Worm (Caenorhabditis elegans) whole organism, L1 larva: Measurements from ENCODE around the gene srz-56.
A peak's percentile ranks its signal among the peaks of the same experiment; 100 is the strongest.

Source experiments
- C16A3.4 ChIP-seq: fragments of 150-350 bp; optimal IDR thresholded peaks from 2 replicates; lab custom pipeline; 2014; ENCODE audit warnings: missing biosample characterization, missing genetic modification characterization
- alr-1 ChIP-seq: fragments of 200-800 bp; sonication (Bioruptor generic); optimal IDR thresholded peaks from 2 replicates; lab custom pipeline; 2018; ENCODE audit warnings: borderline replicate concordance, mild to moderate bottlenecking, missing genetic modification characterization, missing compliant biosample characterization
- blmp-1 ChIP-seq: fragments of 150-350 bp; optimal IDR thresholded peaks from 2 replicates; lab custom pipeline; 2014; ENCODE audit warnings: missing biosample characterization, missing genetic modification characterization
- ceh-8 ChIP-seq: fragments of 200-800 bp; sonication (Bioruptor generic); optimal IDR thresholded peaks from 2 replicates; lab custom pipeline; 2018; ENCODE audit warnings: mild to moderate bottlenecking, missing genetic modification characterization, moderate library complexity, missing compliant biosample characterization
- ceh-82 ChIP-seq, 3 experiments: fragments of 150-350 bp in 1 of 3; sonication (generic microtip) in 2 of 3; optimal IDR thresholded peaks; 2 replicates each; lab custom pipeline; 2014 to 2017; ENCODE audit warnings: missing biosample characterization in 3 of 3, missing genetic modification characterization in 3 of 3
- efl-1 ChIP-seq, 4 experiments: fragments of 150-350 bp; optimal IDR thresholded peaks in 3 of 4; peaks in 1 of 4; 1 replicate in 1 of 4; 2 replicates in 3 of 4; lab custom pipeline; 2014; ENCODE audit warnings: missing biosample characterization in 2 of 4, missing genetic modification characterization in 2 of 4, missing genetic modification reagents in 2 of 4
- efl-3 ChIP-seq: fragments of 200-800 bp; sonication (Bioruptor generic); optimal IDR thresholded peaks from 2 replicates; lab custom pipeline; 2018; ENCODE audit warnings: mild to moderate bottlenecking, missing genetic modification characterization, missing compliant biosample characterization
- egl-27 ChIP-seq, 2 experiments: fragments of 150-350 bp in 1 of 2; sonication (generic microtip); optimal IDR thresholded peaks; 3 replicates each; lab custom pipeline; 2017 to 2018; ENCODE audit warnings: missing biosample characterization in 2 of 2, missing genetic modification characterization in 2 of 2, missing genetic modification reagents in 2 of 2
- elt-2 ChIP-seq: sonication (generic microtip); optimal IDR thresholded peaks from 2 replicates; lab custom pipeline; 2016; ENCODE audit warnings: missing genetic modification characterization, mild to moderate bottlenecking, inconsistent platforms, missing compliant biosample characterization, missing genetic modification reagents
- elt-3 ChIP-seq, 6 experiments: fragments of 150-350 bp in 1 of 6; sonication (generic microtip); optimal IDR thresholded peaks; 2 replicates each; lab custom pipeline; 2017 to 2018; ENCODE audit warnings: missing biosample characterization in 6 of 6, missing genetic modification characterization in 6 of 6, inconsistent platforms in 1 of 6
- fkh-10 ChIP-seq: sonication (generic microtip); optimal IDR thresholded peaks from 2 replicates; lab custom pipeline; 2017; ENCODE audit warnings: missing biosample characterization, missing genetic modification reagents, missing genetic modification characterization
- fos-1 ChIP-seq: fragments of 150-350 bp; optimal IDR thresholded peaks from 2 replicates; lab custom pipeline; 2014; ENCODE audit warnings: missing biosample characterization, missing genetic modification characterization
- grh-1 ChIP-seq: fragments of 200-800 bp; sonication (Bioruptor generic); IDR thresholded peaks from 2 replicates; pipeline ENCODE4 v1.3.6; 2022; ENCODE audit warnings: missing genetic modification reagents, missing genetic modification characterization, missing compliant biosample characterization
- hlh-4 ChIP-seq: sonication (generic microtip); optimal IDR thresholded peaks from 2 replicates; lab custom pipeline; 2016; ENCODE audit warnings: mild to moderate bottlenecking, missing genetic modification characterization, missing compliant biosample characterization
- lin-13 ChIP-seq: fragments of 150-350 bp; optimal IDR thresholded peaks from 2 replicates; lab custom pipeline; 2014; ENCODE audit warnings: missing biosample characterization, missing genetic modification reagents, missing genetic modification characterization
- lin-14 ChIP-seq: fragments of 200-800 bp; sonication (Bioruptor generic); optimal IDR thresholded peaks from 2 replicates; lab custom pipeline; 2018; ENCODE audit warnings: mild to moderate bottlenecking, missing genetic modification characterization, moderate library complexity, missing compliant biosample characterization
- lin-35 ChIP-seq, 2 experiments: fragments of 150-350 bp; optimal IDR thresholded peaks; 2 replicates each; lab custom pipeline; 2014; ENCODE audit warnings: missing biosample characterization in 2 of 2, missing genetic modification characterization in 2 of 2, missing genetic modification reagents in 2 of 2
- mab-9 ChIP-seq: fragments of 200-800 bp; sonication (Bioruptor generic); IDR thresholded peaks from 2 replicates; pipeline ENCODE4 v1.3.6; 2022; ENCODE audit warnings: missing genetic modification reagents, missing genetic modification characterization, missing compliant biosample characterization
- mdl-1 ChIP-seq, 2 experiments: fragments of 150-350 bp; optimal IDR thresholded peaks; 2 replicates each; lab custom pipeline; 2014 to 2017; ENCODE audit warnings: missing biosample characterization in 2 of 2, missing genetic modification characterization in 2 of 2, inconsistent platforms in 1 of 2
- nhr-19 ChIP-seq: fragments of 200-800 bp; sonication (Bioruptor generic); conservative IDR thresholded peaks from 2 replicates; pipeline ENCODE4 v1.3.6; 2022; ENCODE audit warnings: missing genetic modification characterization, missing compliant biosample characterization
- nhr-237 ChIP-seq: fragments of 150-350 bp; optimal IDR thresholded peaks from 2 replicates; lab custom pipeline; 2014; ENCODE audit warnings: missing biosample characterization, missing genetic modification characterization
- nhr-47 ChIP-seq: sonication (generic microtip); optimal IDR thresholded peaks from 2 replicates; lab custom pipeline; 2016; ENCODE audit warnings: mild to moderate bottlenecking, missing genetic modification characterization, moderate library complexity, missing compliant biosample characterization
- nhr-71 ChIP-seq: sonication (generic microtip); optimal IDR thresholded peaks from 2 replicates; lab custom pipeline; 2016; ENCODE audit warnings: mild to moderate bottlenecking, missing genetic modification characterization, moderate library complexity, missing compliant biosample characterization
- nhr-84 ChIP-seq: sonication (generic microtip); optimal IDR thresholded peaks from 2 replicates; lab custom pipeline; 2017; ENCODE audit warnings: missing biosample characterization, missing genetic modification characterization
- nhr-90 ChIP-seq: sonication (generic microtip); optimal IDR thresholded peaks from 2 replicates; lab custom pipeline; 2016; ENCODE audit warnings: mild to moderate bottlenecking, missing genetic modification characterization, missing compliant biosample characterization; ENCODE audit not compliant: poor library complexity
- pax-3 ChIP-seq: fragments of 200-800 bp; sonication (Bioruptor generic); optimal IDR thresholded peaks from 2 replicates; lab custom pipeline; 2018; ENCODE audit warnings: mild to moderate bottlenecking, missing genetic modification characterization, moderate library complexity, missing compliant biosample characterization
- pqm-1 ChIP-seq: sonication (generic microtip); optimal IDR thresholded peaks from 3 replicates; lab custom pipeline; 2017; ENCODE audit warnings: missing biosample characterization, missing genetic modification characterization
- skn-1 ChIP-seq: fragments of 150-350 bp; optimal IDR thresholded peaks from 2 replicates; lab custom pipeline; 2014; ENCODE audit warnings: missing biosample characterization, missing genetic modification characterization
- snpc-4 ChIP-seq: fragments of 150-350 bp; optimal IDR thresholded peaks from 2 replicates; lab custom pipeline; 2014; ENCODE audit warnings: missing biosample characterization, missing genetic modification characterization
- sox-4 ChIP-seq: sonication (generic microtip); optimal IDR thresholded peaks from 2 replicates; lab custom pipeline; 2016; ENCODE audit warnings: missing genetic modification characterization, missing compliant biosample characterization
- sup-37 ChIP-seq: fragments of 200-800 bp; sonication (Bioruptor generic); optimal IDR thresholded peaks from 2 replicates; lab custom pipeline; 2018; ENCODE audit warnings: mild to moderate bottlenecking, missing genetic modification characterization, missing compliant biosample characterization
- unc-62 ChIP-seq: fragments of 150-350 bp; optimal IDR thresholded peaks from 2 replicates; lab custom pipeline; 2014; ENCODE audit warnings: missing biosample characterization, missing genetic modification reagents, missing genetic modification characterization
- unc-98 ChIP-seq: fragments of 200-800 bp; sonication (Bioruptor generic); IDR thresholded peaks from 2 replicates; pipeline ENCODE4 v1.3.6; 2022; ENCODE audit warnings: missing genetic modification characterization, missing compliant biosample characterization
- xbp-1 ChIP-seq: sonication (generic microtip); optimal IDR thresholded peaks from 2 replicates; lab custom pipeline; 2016; ENCODE audit warnings: missing genetic modification characterization, missing compliant biosample characterization
- zag-1 ChIP-seq: fragments of 150-350 bp; optimal IDR thresholded peaks from 2 replicates; lab custom pipeline; 2014; ENCODE audit warnings: missing biosample characterization, missing genetic modification characterization

srz-56 gene

DNA sequence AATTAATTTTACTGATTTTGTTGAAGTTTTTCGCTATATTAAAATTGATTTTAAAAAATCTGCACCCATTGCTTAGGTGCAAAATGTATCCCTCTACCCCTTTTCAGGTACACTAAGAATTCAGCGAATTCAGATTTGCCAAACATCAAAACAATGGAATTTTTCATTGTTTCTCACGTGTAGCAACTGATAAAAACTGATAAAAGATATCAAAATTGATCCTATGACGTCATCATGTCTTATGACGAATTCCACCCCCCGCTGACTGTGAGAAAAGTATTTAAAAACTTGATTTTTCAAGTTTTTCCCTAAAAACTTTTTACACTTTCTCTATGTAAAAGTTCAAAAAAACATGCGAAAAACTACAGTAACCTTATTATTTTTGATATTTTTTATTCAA, 40.0 kb downstream of the srz-56 start, which contains the start of gene Y54F10BM.22 (continued):
- TF ChIP-seq lin-14 (GFP tag; lab: Kevin White, UChicago) (no peak), unc-98 (GFP tag; lab: Robert Waterston, UW) (no peak), zag-1 (no peak), pqm-1 (tag; lab: Kevin White, UChicago) (no peak), efl-3 (GFP tag; lab: Kevin White, UChicago) (no peak), sup-37 (GFP tag; lab: Kevin White, UChicago) (no peak), ceh-8 (GFP tag; lab: Kevin White, UChicago) (no peak), sox-4 (tag; lab: Kevin White, UChicago) (no peak), mdl-1 (tag; optimal IDR thresholded peaks at IDR 0.05; lab: Kevin White, UChicago) (no peak), efl-1 (optimal IDR thresholded peaks at IDR 0.05; lab: Kevin White, UChicago) (no peak), efl-1 (GFP tag; optimal IDR thresholded peaks at IDR 0.05 in 1 of 2; lab: Kevin White, UChicago) (peak in 1 of 2 experiments; percentile 64), skn-1 (tag; lab: Kevin White, UChicago) (no peak), fkh-10 (GFP tag; lab: Kevin White, UChicago) (no peak), fos-1 (no peak), nhr-90 (peak; percentile 28), grh-1 (GFP tag; lab: Robert Waterston, UW) (no peak), elt-3 (tag; optimal IDR thresholded peaks at IDR 0.05; lab: Kevin White, UChicago) (peak in 2 of 6 experiments; percentile 41 to 83), mab-9 (GFP tag; lab: Robert Waterston, UW) (no peak)

DNA sequence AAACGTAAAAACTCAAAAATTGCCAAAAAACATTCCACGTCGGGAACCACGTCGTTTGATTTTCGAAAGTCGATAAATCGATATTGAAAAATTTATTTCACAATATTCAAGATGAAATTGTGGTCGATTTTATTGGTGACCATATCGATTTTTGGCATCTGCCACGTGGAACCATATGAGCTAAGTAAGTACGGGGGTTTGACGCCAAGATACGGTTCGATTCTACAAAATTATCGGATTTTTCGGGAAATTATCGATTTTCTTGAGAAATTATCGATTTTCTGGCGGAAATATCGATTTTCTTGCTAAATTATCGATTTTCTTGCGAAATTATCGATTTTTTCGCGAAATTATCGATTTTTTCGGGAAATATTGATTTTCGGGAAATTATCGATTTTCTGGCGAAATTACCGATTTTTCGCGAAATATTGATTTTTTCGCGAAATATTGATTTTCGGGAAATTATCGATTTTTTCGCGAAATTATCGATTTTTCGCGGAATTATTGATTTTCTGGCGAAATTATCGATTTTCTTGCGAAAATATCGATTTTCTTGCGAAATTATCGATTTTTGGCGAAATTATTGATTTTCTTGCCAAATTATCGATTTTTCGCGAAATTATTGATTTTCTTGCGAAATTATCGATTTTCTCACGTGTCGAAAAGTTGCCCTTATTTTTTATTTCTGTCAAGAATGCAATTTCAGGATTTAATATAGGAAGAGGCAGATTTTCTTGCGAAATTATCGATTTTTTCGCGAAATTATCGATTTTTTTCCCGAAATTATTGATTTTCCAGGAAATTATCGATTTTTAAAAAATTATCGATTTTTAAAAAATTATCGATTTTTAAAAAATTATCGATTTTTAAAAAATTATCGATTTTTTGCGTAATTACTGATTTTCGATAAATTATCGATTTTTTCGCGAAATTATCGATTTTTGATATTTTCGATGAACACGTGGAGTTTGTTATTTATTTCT, 41.7 kb downstream of the srz-56 start, which contains the start of gene Y54F10BM.3:
Gene Y54F10BM.3, plus strand, starts transcription at position 51 of the 983 bp plus-strand sequence.
- TF ChIP-seq efl-1 (optimal IDR thresholded peaks at IDR 0.05; lab: Kevin White, UChicago) (no peak), efl-1 (GFP tag; optimal IDR thresholded peaks at IDR 0.05 in 1 of 2; lab: Kevin White, UChicago) (peak in 1 of 2 experiments; percentile 46), grh-1 (GFP tag; lab: Robert Waterston, UW) (no peak)

DNA sequence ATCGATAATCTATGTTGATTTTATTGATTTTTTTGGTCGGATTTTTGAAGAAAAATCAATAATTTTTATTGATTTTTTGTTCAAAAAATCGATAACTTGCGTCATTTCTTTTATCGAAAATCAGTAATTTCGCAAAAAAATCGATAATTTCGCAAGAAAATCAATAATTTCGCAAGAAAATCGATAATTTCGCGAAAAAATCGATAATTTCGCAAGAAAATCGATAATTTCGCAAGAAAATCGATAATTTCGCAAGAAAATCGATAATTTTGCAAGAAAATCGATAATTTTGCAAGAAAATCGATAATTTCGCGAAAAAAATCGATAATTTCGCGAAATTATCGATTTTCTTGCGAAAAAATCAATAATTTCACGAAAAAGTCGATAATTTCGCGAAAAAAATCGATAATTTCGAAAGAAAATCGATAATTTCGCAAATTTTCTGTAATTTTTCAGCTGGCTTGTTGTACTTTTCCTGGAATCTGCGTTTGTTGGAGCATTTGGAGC, 42.8 kb downstream of the srz-56 start:
- TF ChIP-seq mab-9 (GFP tag; lab: Robert Waterston, UW), result no peak
- TF ChIP-seq lin-14 (GFP tag; lab: Kevin White, UChicago), result no peak
- TF ChIP-seq unc-62 (GFP tag; lab: Kevin White, UChicago), result no peak
- no peak for TF ChIP-seq unc-98 (GFP tag; lab: Robert Waterston, UW)
- no peak for TF ChIP-seq nhr-47 (tag; lab: Kevin White, UChicago)
- no peak for TF ChIP-seq nhr-19 (GFP tag; lab: Robert Waterston, UW)
- no peak for TF ChIP-seq blmp-1 (tag; lab: Kevin White, UChicago)
- no peak for TF ChIP-seq C16A3.4 (tag; lab: Kevin White, UChicago)
- no peak for TF ChIP-seq pax-3 (tag; lab: Kevin White, UChicago)
- TF ChIP-seq ceh-8 (GFP tag; lab: Kevin White, UChicago), result no peak
- no peak for TF ChIP-seq fos-1
- no peak for TF ChIP-seq nhr-71 (tag; lab: Kevin White, UChicago)
- TF ChIP-seq, all 84 proteins: peak for 0

ce11 chrIII:2288261-2288660, 47.7 kb downstream of the srz-56 start:
- TF ChIP-seq nhr-237 (tag; lab: Kevin White, UChicago) (no peak), pqm-1 (tag; lab: Kevin White, UChicago) (no peak), hlh-4 (tag; lab: Kevin White, UChicago) (no peak), snpc-4 (tag; lab: Kevin White, UChicago) (no peak), egl-27 (tag; optimal IDR thresholded peaks at IDR 0.05; lab: Kevin White, UChicago) (no peak)

ce11 chrIII:2291139-2291538, 50.6 kb downstream of the srz-56 start, which contains the start of gene fbxa-219:
Gene fbxa-219 (plus strand): TSS chrIII:2291415.
- TF ChIP-seq ceh-82 (tag; optimal IDR thresholded peaks at IDR 0.05; lab: Kevin White, UChicago) (no peak), alr-1 (tag; lab: Kevin White, UChicago) (no peak), lin-35 (GFP tag; optimal IDR thresholded peaks at IDR 0.05; lab: Kevin White, UChicago) (peak in 1 of 2 experiments; percentile 45), elt-2 (tag; lab: Kevin White, UChicago) (peak; percentile 32), lin-13 (GFP tag; lab: Kevin White, UChicago) (no peak), zag-1 (no peak), nhr-84 (tag; lab: Kevin White, UChicago) (no peak), xbp-1 (tag; lab: Kevin White, UChicago) (no peak)
